Worm (Caenorhabditis elegans) whole organism, L4 larva: Measurements from ENCODE around the gene nhr-31.

Source experiments
- F26F4.8 ChIP-seq: fragments of 200-800 bp; sonication (Bioruptor generic); conservative IDR thresholded peaks from 2 replicates; pipeline ENCODE4 v1.3.6; 2022; ENCODE audit warnings: missing genetic modification characterization, missing compliant biosample characterization
- F44E2.7 ChIP-seq: fragments of 200-800 bp; sonication (Bioruptor generic); IDR thresholded peaks from 2 replicates; pipeline ENCODE4 v2.1.2; 2022; ENCODE audit warnings: missing genetic modification characterization, missing compliant biosample characterization
- F49E8.2 ChIP-seq: sonication (generic microtip); optimal IDR thresholded peaks from 2 replicates; lab custom pipeline; 2016; ENCODE audit warnings: missing compliant biosample characterization, mild to moderate bottlenecking, missing genetic modification characterization, borderline replicate concordance
- Y105C5A.15 ChIP-seq: fragments of 200-800 bp; sonication (Bioruptor generic); IDR thresholded peaks from 2 replicates; pipeline ENCODE4 v1.3.6; 2022; ENCODE audit warnings: missing genetic modification characterization, missing compliant biosample characterization
- Y5F2A.4 ChIP-seq: fragments of 200-800 bp; sonication (Bioruptor generic); optimal IDR thresholded peaks from 2 replicates; lab custom pipeline; 2018; ENCODE audit warnings: mild to moderate bottlenecking, missing genetic modification characterization, missing compliant biosample characterization
- ZK337.2 ChIP-seq: fragments of 200-800 bp; sonication (Bioruptor generic); IDR thresholded peaks from 2 replicates; pipeline ENCODE4 v1.3.6; 2022; ENCODE audit warnings: missing genetic modification reagents, missing genetic modification characterization, missing compliant biosample characterization
- aha-1 ChIP-seq: fragments of 150-350 bp; peaks from one replicate; lab custom pipeline; 2014; ENCODE audit warnings: missing biosample characterization, missing genetic modification characterization
- aly-2 ChIP-seq: sonication (generic microtip); optimal IDR thresholded peaks from 2 replicates; lab custom pipeline; 2018; ENCODE audit warnings: missing biosample characterization, missing genetic modification characterization
- ama-1 ChIP-seq: fragments of 150-350 bp; optimal IDR thresholded peaks from 2 replicates; lab custom pipeline; 2014; ENCODE audit warnings: inconsistent platforms, mixed read lengths
- arid-1 ChIP-seq: fragments of 200-800 bp; sonication (Bioruptor generic); conservative IDR thresholded peaks from 2 replicates; pipeline ENCODE4 v1.3.6; 2022; ENCODE audit warnings: missing genetic modification reagents, missing genetic modification characterization, missing compliant biosample characterization
- attf-4 ChIP-seq: sonication (generic microtip); optimal IDR thresholded peaks from 3 replicates; lab custom pipeline; 2017; ENCODE audit warnings: missing biosample characterization, missing genetic modification characterization
- ceh-44 ChIP-seq: fragments of 200-800 bp; sonication (Bioruptor generic); IDR thresholded peaks from 2 replicates; pipeline ENCODE4 v1.3.6; 2022; ENCODE audit warnings: missing genetic modification reagents, missing genetic modification characterization, missing compliant biosample characterization
- cey-2 ChIP-seq: sonication (generic microtip); optimal IDR thresholded peaks from 3 replicates; lab custom pipeline; 2017; ENCODE audit warnings: missing genetic modification characterization, mild to moderate bottlenecking, missing compliant biosample characterization, antibody characterized with exemption, borderline replicate concordance; ENCODE audit not compliant: insufficient read depth
- daf-16 ChIP-seq, 3 experiments: sonication (generic microtip); optimal IDR thresholded peaks; 2 replicates each; lab custom pipeline; 2016 to 2017; ENCODE audit warnings: missing genetic modification characterization in 3 of 3, missing genetic modification reagents in 3 of 3, mild to moderate bottlenecking in 2 of 3, missing compliant biosample characterization in 2 of 3, missing biosample characterization in 1 of 3, moderate library complexity in 1 of 3
- daf-19 ChIP-seq: fragments of 200-800 bp; sonication (Bioruptor generic); conservative IDR thresholded peaks from 2 replicates; pipeline ENCODE4 v1.3.6; 2022; ENCODE audit warnings: missing genetic modification characterization, missing compliant biosample characterization
- dmd-6 ChIP-seq: fragments of 200-800 bp; sonication (Bioruptor generic); IDR thresholded peaks from 2 replicates; pipeline ENCODE4 v1.3.6; 2022; ENCODE audit warnings: missing genetic modification reagents, missing genetic modification characterization, missing compliant biosample characterization
- dpl-1 ChIP-seq: fragments of 150-350 bp; optimal IDR thresholded peaks from 2 replicates; lab custom pipeline; 2014; ENCODE audit warnings: missing biosample characterization, missing genetic modification reagents, missing genetic modification characterization
- dve-1 ChIP-seq: sonication (generic microtip); optimal IDR thresholded peaks from 2 replicates; lab custom pipeline; 2017; ENCODE audit warnings: antibody characterized with exemption, mild to moderate bottlenecking, missing genetic modification characterization, missing compliant biosample characterization; ENCODE audit not compliant: insufficient read depth
- egl-43 ChIP-seq: fragments of 200-800 bp; sonication (Bioruptor generic); IDR thresholded peaks from 2 replicates; pipeline ENCODE4 v1.3.6; 2022; ENCODE audit warnings: missing genetic modification reagents, missing genetic modification characterization, missing compliant biosample characterization
- fos-1 ChIP-seq: fragments of 150-350 bp; optimal IDR thresholded peaks from 2 replicates; lab custom pipeline; 2014; ENCODE audit warnings: missing biosample characterization, missing genetic modification characterization
- gei-8 ChIP-seq: fragments of 200-800 bp; sonication (Bioruptor generic); optimal IDR thresholded peaks from 2 replicates; lab custom pipeline; 2018; ENCODE audit warnings: mild to moderate bottlenecking, missing genetic modification characterization, missing compliant biosample characterization
- hlh-11 ChIP-seq: fragments of 200-800 bp; sonication (Bioruptor generic); optimal IDR thresholded peaks from 2 replicates; lab custom pipeline; 2018; ENCODE audit warnings: mild to moderate bottlenecking, missing genetic modification characterization, missing compliant biosample characterization
- hlh-30 ChIP-seq: sonication (generic microtip); optimal IDR thresholded peaks from 2 replicates; lab custom pipeline; 2017; ENCODE audit warnings: antibody characterized with exemption, mild to moderate bottlenecking, missing genetic modification characterization, missing compliant biosample characterization; ENCODE audit not compliant: insufficient read depth
- lin-15B ChIP-seq: fragments of 150-350 bp; sonication (generic microtip); optimal IDR thresholded peaks from 3 replicates; lab custom pipeline; 2014; ENCODE audit warnings: missing biosample characterization, missing genetic modification characterization
- lin-29 ChIP-seq: fragments of 200-800 bp; sonication (Bioruptor generic); IDR thresholded peaks from 2 replicates; pipeline ENCODE4 v1.3.6; 2022; ENCODE audit warnings: missing genetic modification reagents, missing genetic modification characterization, missing compliant biosample characterization
- lsy-2 ChIP-seq, 2 experiments: fragments of 150-350 bp in 1 of 2; sonication (generic microtip) in 1 of 2; optimal IDR thresholded peaks; 2 replicates each; lab custom pipeline; 2014 to 2017; ENCODE audit warnings: missing biosample characterization in 2 of 2, missing genetic modification characterization in 2 of 2
- mdl-1 ChIP-seq, 2 experiments: fragments of 150-350 bp in 1 of 2; sonication (generic microtip) in 1 of 2; optimal IDR thresholded peaks; 2 replicates each; lab custom pipeline; 2014 to 2017; ENCODE audit warnings: missing biosample characterization in 2 of 2, missing genetic modification characterization in 2 of 2
- mep-1 ChIP-seq: fragments of 150-350 bp; sonication (generic microtip); optimal IDR thresholded peaks from 3 replicates; lab custom pipeline; 2014; ENCODE audit warnings: missing biosample characterization, missing genetic modification characterization
- mxl-3 ChIP-seq: fragments of 200-800 bp; sonication (Bioruptor generic); optimal IDR thresholded peaks from 2 replicates; lab custom pipeline; 2018; ENCODE audit warnings: mild to moderate bottlenecking, missing genetic modification characterization, missing compliant biosample characterization
- nhr-10 ChIP-seq: fragments of 150-350 bp; optimal IDR thresholded peaks from 2 replicates; lab custom pipeline; 2014; ENCODE audit warnings: missing biosample characterization, missing genetic modification characterization
- nhr-102 ChIP-seq: sonication (generic microtip); optimal IDR thresholded peaks from 2 replicates; lab custom pipeline; 2016; ENCODE audit warnings: mild to moderate bottlenecking, missing genetic modification characterization, moderate library complexity, missing compliant biosample characterization
- nhr-25 ChIP-seq: sonication (generic microtip); optimal IDR thresholded peaks from 2 replicates; lab custom pipeline; 2017; ENCODE audit warnings: missing genetic modification characterization, mild to moderate bottlenecking, missing compliant biosample characterization, antibody characterized with exemption, moderate library complexity, borderline replicate concordance; ENCODE audit not compliant: insufficient read depth
- nhr-28 ChIP-seq: fragments of 150-350 bp; optimal IDR thresholded peaks from 2 replicates; lab custom pipeline; 2014; ENCODE audit warnings: missing biosample characterization, missing genetic modification characterization
- nhr-41 ChIP-seq: fragments of 200-800 bp; sonication (Bioruptor generic); IDR thresholded peaks from 2 replicates; pipeline ENCODE4 v1.3.6; 2022; ENCODE audit warnings: missing genetic modification reagents, missing genetic modification characterization, missing compliant biosample characterization
- nhr-48 ChIP-seq: sonication (generic microtip); optimal IDR thresholded peaks from 2 replicates; lab custom pipeline; 2016; ENCODE audit warnings: mild to moderate bottlenecking, missing genetic modification characterization, missing compliant biosample characterization
- nhr-6 ChIP-seq: fragments of 150-350 bp; optimal IDR thresholded peaks from 2 replicates; lab custom pipeline; 2014; ENCODE audit warnings: missing biosample characterization, missing genetic modification characterization
- nhr-76 ChIP-seq: fragments of 150-350 bp; optimal IDR thresholded peaks from 2 replicates; lab custom pipeline; 2014; ENCODE audit warnings: missing biosample characterization, missing genetic modification characterization
- pha-4 ChIP-seq, 2 experiments: fragments of 150-350 bp in 1 of 2; fragments of 200-800 bp in 1 of 2; sonication (Bioruptor generic) in 1 of 2; IDR thresholded peaks in 1 of 2; optimal IDR thresholded peaks in 1 of 2; 2 replicates each; pipeline versions ENCODE4 v1.3.6 to Lab custom; 2014 to 2022; ENCODE audit warnings: missing genetic modification characterization in 2 of 2, missing genetic modification reagents in 2 of 2, missing biosample characterization in 1 of 2, missing compliant biosample characterization in 1 of 2
- pqm-1 ChIP-seq: sonication (generic microtip); optimal IDR thresholded peaks from 2 replicates; lab custom pipeline; 2017; ENCODE audit warnings: missing biosample characterization, missing genetic modification characterization
- set-16 ChIP-seq: fragments of 200-800 bp; sonication (Bioruptor generic); IDR thresholded peaks from 2 replicates; pipeline ENCODE4 v1.3.6; 2022; ENCODE audit warnings: missing genetic modification reagents, missing genetic modification characterization, missing compliant biosample characterization
- snpc-4 ChIP-seq: fragments of 150-350 bp; optimal IDR thresholded peaks from 2 replicates; lab custom pipeline; 2014; ENCODE audit warnings: missing biosample characterization, missing genetic modification characterization
- tag-97 ChIP-seq: fragments of 200-800 bp; sonication (Bioruptor generic); IDR thresholded peaks from 2 replicates; pipeline ENCODE4 v1.3.6; 2022; ENCODE audit warnings: missing genetic modification characterization, missing compliant biosample characterization
- tra-1 ChIP-seq: fragments of 200-800 bp; sonication (Bioruptor generic); IDR thresholded peaks from 2 replicates; pipeline ENCODE4 v1.3.6; 2022; ENCODE audit warnings: missing genetic modification reagents, missing genetic modification characterization, missing compliant biosample characterization
- unc-130 ChIP-seq: sonication (generic microtip); optimal IDR thresholded peaks from 2 replicates; lab custom pipeline; 2016; ENCODE audit warnings: missing genetic modification reagents, missing genetic modification characterization, missing compliant biosample characterization
- unc-39 ChIP-seq: sonication (generic microtip); optimal IDR thresholded peaks from 2 replicates; lab custom pipeline; 2017; ENCODE audit warnings: missing biosample characterization, missing genetic modification characterization
- unc-62 ChIP-seq, 3 experiments: fragments of 150-350 bp in 1 of 3; sonication (generic microtip); optimal IDR thresholded peaks in 2 of 3; peaks in 1 of 3; 1 replicate in 1 of 3; 2 replicates in 2 of 3; lab custom pipeline; 2014 to 2017; ENCODE audit warnings: missing biosample characterization in 3 of 3, missing genetic modification characterization in 3 of 3, missing genetic modification reagents in 3 of 3, missing genotype in 1 of 3
- zfp-3 ChIP-seq: fragments of 200-800 bp; sonication (Bioruptor generic); conservative IDR thresholded peaks from 2 replicates; pipeline ENCODE4 v1.3.6; 2022; ENCODE audit warnings: missing genetic modification reagents, missing genetic modification characterization, missing compliant biosample characterization

The nhr-31 gene

DNA sequence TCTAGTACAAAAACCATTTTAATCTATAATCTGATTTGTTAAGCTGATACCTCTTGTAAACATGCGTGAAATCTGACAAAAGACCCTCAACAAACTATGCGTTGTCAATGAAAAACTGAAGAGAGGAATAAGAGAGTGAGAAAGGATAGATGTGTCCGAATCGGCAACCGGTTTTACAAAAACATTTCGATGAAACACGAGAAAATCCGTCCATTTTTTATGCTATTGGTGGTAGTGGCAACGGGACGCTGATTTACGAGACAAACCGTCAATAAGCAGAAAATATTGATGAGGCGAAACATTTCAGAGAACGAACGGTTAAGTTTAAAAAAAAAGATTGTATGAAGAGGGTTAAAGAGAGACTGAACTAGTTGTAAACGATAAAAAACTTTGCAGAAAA lies 12.7 kb upstream of the nhr-31 start:
- peak; percentile 34 for TF ChIP-seq dve-1
- peak; percentile 38 for TF ChIP-seq nhr-25 (tag; lab: Kevin White, UChicago)
- no peak for TF ChIP-seq nhr-10 (tag; lab: Kevin White, UChicago)
- peak; percentile 75 for TF ChIP-seq nhr-28 (tag; lab: Kevin White, UChicago)
- TF ChIP-seq unc-62 (GFP tag; optimal IDR thresholded peaks at IDR 0.05 in 1 of 2; lab: Kevin White, UChicago): peak in 1 of 2 experiments; percentile 97
- TF ChIP-seq unc-62 (tag; optimal IDR thresholded peaks at IDR 0.05; lab: Kevin White, UChicago): no peak
- TF ChIP-seq mdl-1 (tag; optimal IDR thresholded peaks at IDR 0.05; lab: Kevin White, UChicago): peak in 1 of 2 experiments; percentile 66
- TF ChIP-seq tra-1 (GFP tag; lab: Robert Waterston, UW): peak; percentile 61; the same call in 1 of the 2 replicates
- TF ChIP-seq dmd-6 (GFP tag; lab: Robert Waterston, UW): peak; percentile 38; the same call in 1 of the 2 replicates
- no peak for TF ChIP-seq attf-4 (tag; lab: Kevin White, UChicago)
- TF ChIP-seq cey-2 (tag; lab: Kevin White, UChicago): peak; percentile 56
- TF ChIP-seq nhr-48: peak; percentile 77
- TF ChIP-seq hlh-11: peak; percentile 77
- no peak for TF ChIP-seq snpc-4
- peak; percentile 38 for TF ChIP-seq gei-8 (GFP tag; lab: Kevin White, UChicago)
- TF ChIP-seq mxl-3 (GFP tag; lab: Kevin White, UChicago): peak; percentile 54
- TF ChIP-seq hlh-30: peak; percentile 27
- TF ChIP-seq lin-15B (tag; lab: Kevin White, UChicago): no peak

- TF ChIP-seq Y105C5A.15 (no peak), F26F4.8 (no peak), pha-4 (GFP tag; IDR thresholded peaks at IDR 0.05; lab: Robert Waterston, UW) (no peak), pha-4 (tag; optimal IDR thresholded peaks at IDR 0.05; lab: Kevin White, UChicago) (no peak), unc-130 (GFP tag; lab: Kevin White, UChicago) (no peak), aly-2 (tag; lab: Kevin White, UChicago) (no peak), nhr-6 (no peak), lin-29 (GFP tag; lab: Robert Waterston, UW) (no peak), ama-1 (lab: Kevin White, UChicago) (no peak), pqm-1 (no peak), F49E8.2 (tag; lab: Kevin White, UChicago) (no peak), set-16 (no peak), daf-16 (GFP tag; optimal IDR thresholded peaks at IDR 0.05; lab: Kevin White, UChicago) (no peak), daf-16 (tag; optimal IDR thresholded peaks at IDR 0.05; lab: Kevin White, UChicago) (no peak), Y5F2A.4 (GFP tag; lab: Kevin White, UChicago) (no peak), fos-1 (tag; lab: Kevin White, UChicago) (no peak), zfp-3 (no peak), daf-19 (no peak), arid-1 (GFP tag; lab: Robert Waterston, UW) (no peak), snpc-4 (no peak), lsy-2 (tag; optimal IDR thresholded peaks at IDR 0.05; lab: Kevin White, UChicago) (peak in 1 of 2 experiments; percentile 26), dpl-1 (no peak), tag-97 (GFP tag; lab: Robert Waterston, UW) (no peak), egl-43 (GFP tag; lab: Robert Waterston, UW) (no peak), nhr-41 (no peak), ZK337.2 (no peak), mep-1 (tag; lab: Kevin White, UChicago) (peak; percentile 46), nhr-76 (tag; lab: Kevin White, UChicago) (no peak), nhr-102 (no peak), nhr-28 (tag; lab: Kevin White, UChicago) (no peak), ceh-44 (GFP tag; lab: Robert Waterston, UW) (no peak), nhr-10 (tag; lab: Kevin White, UChicago) (no peak), F44E2.7 (GFP tag; lab: Robert Waterston, UW) (no peak), aha-1 (tag; lab: Kevin White, UChicago) (peak; percentile 80), unc-39 (tag; lab: Kevin White, UChicago) (no peak)
These were observed 11.5 kb upstream of the nhr-31 start for ce11 chrIV:8040610-8041317.
